Fruit fly (Drosophila melanogaster) whole organism, wandering third instar larva: ENCODE results near the gene Vps29.
A peak's percentile ranks its signal among the peaks of the same experiment; 100 is the strongest.

Experiments used
- Abd-B ChIP-seq: fragments of >200 bp; optimal IDR thresholded peaks from 2 replicates; lab custom pipeline; 2017; ENCODE audit warnings: missing biosample characterization, missing genetic modification characterization
- CG32264 ChIP-seq: fragments of 200-800 bp; sonication (Bioruptor generic); optimal IDR thresholded peaks from 2 replicates; lab custom pipeline; 2016; ENCODE audit warnings: missing biosample characterization, missing genetic modification characterization
- CrebA ChIP-seq: fragments of 200-800 bp; sonication (Bioruptor generic); optimal IDR thresholded peaks from 2 replicates; lab custom pipeline; 2016; ENCODE audit warnings: missing biosample characterization, mild to moderate bottlenecking, missing genetic modification characterization, borderline replicate concordance
- GATAd ChIP-seq: sonication (Bioruptor generic); optimal IDR thresholded peaks from 2 replicates; lab custom pipeline; 2016; ENCODE audit warnings: missing biosample characterization, missing genetic modification characterization
- HLH106 ChIP-seq: fragments of 200-800 bp; optimal IDR thresholded peaks from 3 replicates; lab custom pipeline; 2019; ENCODE audit warnings: missing biosample characterization, mild to moderate bottlenecking, missing genetic modification characterization, moderate library complexity
- Hnf4 ChIP-seq: fragments of 200-800 bp; sonication (Bioruptor generic); optimal IDR thresholded peaks from 2 replicates; lab custom pipeline; 2016; ENCODE audit warnings: missing biosample characterization, mild to moderate bottlenecking, missing genetic modification characterization
- Hr83 ChIP-seq: fragments of 200-300 bp; sonication (Bioruptor generic); optimal IDR thresholded peaks from 2 replicates; lab custom pipeline; 2016; ENCODE audit warnings: missing biosample characterization, mild to moderate bottlenecking, missing genetic modification characterization, moderate library complexity; ENCODE audit not compliant: poor library complexity, severe bottlenecking
- Jra ChIP-seq: sonication (Bioruptor generic); optimal IDR thresholded peaks from 2 replicates; lab custom pipeline; 2016; ENCODE audit warnings: missing biosample characterization, missing genetic modification characterization
- Mio ChIP-seq: sonication (Bioruptor generic); optimal IDR thresholded peaks from 2 replicates; lab custom pipeline; 2016; ENCODE audit warnings: missing biosample characterization, missing genetic modification characterization
- N ChIP-seq: fragments of >200 bp; optimal IDR thresholded peaks from 2 replicates; lab custom pipeline; 2018; ENCODE audit warnings: missing biosample characterization, missing external identifiers, missing genetic modification characterization
- OdsH ChIP-seq: fragments of 200-800 bp; sonication (Bioruptor generic); optimal IDR thresholded peaks from 2 replicates; lab custom pipeline; 2016; ENCODE audit warnings: missing biosample characterization, mild to moderate bottlenecking, missing genetic modification characterization
- Rel ChIP-seq, 2 experiments: fragments of 200-800 bp; sonication (Bioruptor generic) in 1 of 2; optimal IDR thresholded peaks; 2 replicates in 1 of 2; 3 replicates in 1 of 2; lab custom pipeline; 2016 to 2019; ENCODE audit warnings: mild to moderate bottlenecking in 2 of 2, missing biosample characterization in 2 of 2, missing genetic modification characterization in 2 of 2, moderate library complexity in 1 of 2
- Sp1 ChIP-seq: fragments of 200-800 bp; sonication (Bioruptor generic); optimal IDR thresholded peaks from 3 replicates; lab custom pipeline; 2019; ENCODE audit warnings: missing biosample characterization, mild to moderate bottlenecking, missing genetic modification characterization, moderate library complexity
- Vsx2 ChIP-seq: fragments of 200-300, 225-300 bp; sonication (Bioruptor generic); optimal IDR thresholded peaks from 2 replicates; lab custom pipeline; 2018; ENCODE audit warnings: missing biosample characterization, missing genetic modification characterization; ENCODE audit not compliant: partially characterized antibody
- br ChIP-seq: fragments of 200-800 bp; sonication (Bioruptor generic); optimal IDR thresholded peaks from 2 replicates; lab custom pipeline; 2016; ENCODE audit warnings: missing biosample characterization, missing genetic modification characterization
- brk ChIP-seq: fragments of 200-800 bp; sonication (Bioruptor generic); optimal IDR thresholded peaks from 2 replicates; lab custom pipeline; 2016; ENCODE audit warnings: missing biosample characterization, mild to moderate bottlenecking, missing genetic modification characterization
- dl ChIP-seq, 2 experiments: fragments of 175-275, 200-275 bp in 1 of 2; fragments of 200-275 bp in 1 of 2; sonication (Bioruptor generic); optimal IDR thresholded peaks; lab custom pipeline; 2018; ENCODE audit warnings: mild to moderate bottlenecking in 2 of 2, missing biosample characterization in 2 of 2, missing genetic modification characterization in 2 of 2, moderate library complexity in 2 of 2; ENCODE audit not compliant: partially characterized antibody in 2 of 2, insufficient read depth in 1 of 2
- dmrt93B ChIP-seq: fragments of 200-800 bp; sonication (Bioruptor generic); optimal IDR thresholded peaks from 2 replicates; lab custom pipeline; 2018; ENCODE audit warnings: missing biosample characterization, mild to moderate bottlenecking, missing genetic modification characterization
- dsf ChIP-seq: sonication (Bioruptor generic); optimal IDR thresholded peaks from 2 replicates; lab custom pipeline; 2016; ENCODE audit warnings: missing biosample characterization, missing genetic modification characterization, borderline replicate concordance
- ey ChIP-seq: fragments of 200-800 bp; sonication (Bioruptor generic); optimal IDR thresholded peaks from 2 replicates; lab custom pipeline; 2016; ENCODE audit warnings: missing biosample characterization, missing genetic modification characterization
- foxo ChIP-seq, 2 experiments: fragments of 200-800 bp; sonication (Bioruptor generic); optimal IDR thresholded peaks; 2 replicates in 1 of 2; 3 replicates in 1 of 2; lab custom pipeline; 2016 to 2017; ENCODE audit warnings: missing biosample characterization in 2 of 2, missing genetic modification characterization in 2 of 2
- fru ChIP-seq: fragments of 200-800 bp; sonication (Bioruptor generic); optimal IDR thresholded peaks from 3 replicates; lab custom pipeline; 2016; ENCODE audit warnings: missing biosample characterization, mild to moderate bottlenecking, missing genetic modification characterization
- h ChIP-seq: fragments of 200-800 bp; sonication (Bioruptor generic); optimal IDR thresholded peaks from 3 replicates; lab custom pipeline; 2016; ENCODE audit warnings: missing biosample characterization, mild to moderate bottlenecking, missing genetic modification characterization
- jim ChIP-seq: fragments of 175-275, 200-325 bp; sonication (Bioruptor generic); optimal IDR thresholded peaks from 2 replicates; lab custom pipeline; 2016; ENCODE audit warnings: missing biosample characterization, mild to moderate bottlenecking, missing genetic modification characterization
- lola ChIP-seq: fragments of >200 bp; optimal IDR thresholded peaks from 2 replicates; lab custom pipeline; 2017; ENCODE audit warnings: missing biosample characterization, missing genetic modification characterization
- pan ChIP-seq: fragments of >200 bp; optimal IDR thresholded peaks from 2 replicates; lab custom pipeline; 2017
- psq ChIP-seq: fragments of 200-800 bp; sonication (Bioruptor generic); optimal IDR thresholded peaks from 3 replicates; lab custom pipeline; 2017; ENCODE audit warnings: missing biosample characterization, mild to moderate bottlenecking, missing genetic modification characterization, moderate library complexity
- rgr ChIP-seq: fragments of 200-800 bp; sonication (Bioruptor generic); optimal IDR thresholded peaks from 3 replicates; lab custom pipeline; 2016; ENCODE audit warnings: missing biosample characterization, mild to moderate bottlenecking, missing genetic modification characterization
- sage ChIP-seq: fragments of 200-800 bp; sonication (Bioruptor generic); optimal IDR thresholded peaks from 2 replicates; lab custom pipeline; 2016; ENCODE audit warnings: missing biosample characterization, mild to moderate bottlenecking, missing genetic modification characterization
- usp ChIP-seq: fragments of >200 bp; optimal IDR thresholded peaks from 2 replicates; lab custom pipeline; 2017; ENCODE audit warnings: missing biosample characterization, missing genetic modification characterization
- woc ChIP-seq: sonication (Bioruptor generic); optimal IDR thresholded peaks from 2 replicates; lab custom pipeline; 2016; ENCODE audit warnings: missing biosample characterization, mild to moderate bottlenecking, missing genetic modification characterization

The Vps29 gene

DNA sequence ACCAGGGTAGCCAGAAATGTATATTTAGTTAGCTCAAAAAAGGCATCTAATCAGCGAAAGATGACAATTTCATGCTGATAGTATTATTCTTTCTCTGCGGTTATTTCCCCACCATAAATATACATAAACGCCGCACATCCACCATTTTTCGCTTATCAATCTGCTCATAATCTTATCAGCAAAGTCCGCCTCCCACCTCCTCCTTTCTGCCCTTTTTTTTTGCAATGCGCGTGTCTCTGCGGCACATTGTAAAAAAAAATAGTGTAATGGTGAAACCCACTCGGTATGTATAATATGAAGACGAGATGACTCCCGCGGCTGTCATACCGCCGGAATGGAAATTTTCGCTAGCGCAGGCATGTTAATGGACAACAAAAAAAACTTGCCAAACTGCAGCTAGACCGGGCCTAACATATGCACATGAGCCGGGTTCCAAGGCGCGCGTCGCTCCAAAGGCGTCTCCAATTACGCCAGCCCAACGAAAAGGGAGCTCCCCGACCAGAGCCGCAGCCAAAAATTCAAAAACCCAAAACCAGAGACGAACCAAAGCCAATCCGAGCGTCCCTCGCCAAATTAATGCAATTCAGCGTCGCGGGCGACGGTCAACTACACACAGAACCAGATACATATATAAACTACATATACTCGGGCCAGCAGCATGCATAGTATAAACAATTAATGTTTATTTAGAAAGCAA lies 30.2 kb upstream of the Vps29 start:
- TF ChIP-seq Rel (GFP tag; optimal IDR thresholded peaks at IDR 0.05; lab: Kevin White, UChicago) (no peak), Rel (tag; optimal IDR thresholded peaks at IDR 0.05; lab: Kevin White, UChicago) (peak; percentile 73), HLH106 (tag; lab: Kevin White, UChicago) (no peak), h (GFP tag; lab: Kevin White, UChicago) (peak; percentile 81)

DNA sequence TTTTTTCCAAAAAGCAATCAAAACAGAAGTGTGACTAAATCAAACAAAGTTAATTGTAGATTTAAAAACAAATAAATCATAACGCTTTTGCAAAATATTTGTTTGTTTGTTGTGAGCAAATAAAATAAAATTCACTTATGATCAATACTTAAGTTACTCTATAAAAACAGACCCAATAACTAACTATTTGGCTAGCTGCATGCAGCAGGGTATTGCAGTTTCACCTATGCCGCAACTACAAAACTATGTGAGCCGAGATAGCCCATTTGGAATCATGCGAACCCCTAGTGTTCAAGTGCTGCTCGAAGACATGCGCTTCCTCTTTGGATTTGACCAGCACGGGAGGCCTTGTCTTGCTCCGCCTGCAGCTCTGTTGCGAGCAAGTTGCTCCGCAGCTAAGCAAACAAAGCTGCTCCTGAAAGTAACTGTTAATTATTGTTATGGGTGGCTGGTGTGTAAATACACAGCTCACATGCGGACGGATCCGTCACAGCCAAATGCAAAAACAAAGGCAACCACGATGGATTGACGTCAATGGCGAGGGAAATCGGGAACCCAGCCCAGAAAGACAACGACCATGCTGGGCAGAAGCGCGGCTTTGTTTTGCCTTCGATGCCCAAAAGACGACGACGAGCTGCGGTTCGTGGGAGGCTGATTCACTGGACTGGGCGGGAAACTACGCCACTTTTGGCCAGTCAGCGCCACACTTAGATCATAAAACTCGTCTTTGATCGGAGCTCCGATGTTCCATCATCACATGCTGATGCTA lies 28.4 kb upstream of the Vps29 start:
- TF ChIP-seq GATAd (GFP tag; lab: Kevin White, UChicago): no peak
- no peak for TF ChIP-seq Sp1 (GFP tag; lab: Kevin White, UChicago)
- no peak for TF ChIP-seq lola (GFP tag; lab: Kevin White, UChicago)
- no peak for TF ChIP-seq jim (GFP tag; lab: Kevin White, UChicago)
- peak; percentile 37 for TF ChIP-seq Jra (GFP tag; lab: Kevin White, UChicago)
- TF ChIP-seq foxo (GFP tag; optimal IDR thresholded peaks at IDR 0.05; lab: Kevin White, UChicago): peak in 1 of 2 experiments; percentile 23
- no peak for TF ChIP-seq sage (GFP tag; lab: Kevin White, UChicago)
- TF ChIP-seq fru (GFP tag; lab: Kevin White, UChicago): peak; percentile 37
- TF ChIP-seq br (GFP tag; lab: Kevin White, UChicago): peak; percentile 30
- TF ChIP-seq dsf (GFP tag; lab: Kevin White, UChicago): no peak
- no peak for TF ChIP-seq pan (lab: Kevin White, UChicago)
- TF ChIP-seq Abd-B (GFP tag; lab: Kevin White, UChicago): no peak
- TF ChIP-seq rgr: peak; percentile 39
- TF ChIP-seq Rel (GFP tag; optimal IDR thresholded peaks at IDR 0.05; lab: Kevin White, UChicago): no peak
- no peak for TF ChIP-seq Rel (tag; optimal IDR thresholded peaks at IDR 0.05; lab: Kevin White, UChicago)
- peak; percentile 44 for TF ChIP-seq OdsH (GFP tag; lab: Kevin White, UChicago)
- peak; percentile 58 for TF ChIP-seq h (GFP tag; lab: Kevin White, UChicago)
- no peak for TF ChIP-seq Hnf4
- TF ChIP-seq woc: no peak
- no peak for TF ChIP-seq dl (GFP tag; optimal IDR thresholded peaks at IDR 0.05; lab: Kevin White, UChicago; ENCODE audit: insufficient read depth in 1 of 2, partially characterized antibody in 2 of 2)
- TF ChIP-seq Hr83 (GFP tag; lab: Kevin White, UChicago): peak; percentile 91

dm6 chr2L:1122711-1122960 lies 27.9 kb upstream of the Vps29 start:
- TF ChIP-seq foxo (GFP tag; optimal IDR thresholded peaks at IDR 0.05; lab: Kevin White, UChicago): no peak
- no peak for TF ChIP-seq Rel (GFP tag; optimal IDR thresholded peaks at IDR 0.05; lab: Kevin White, UChicago)
- peak; percentile 75 for TF ChIP-seq Rel (tag; optimal IDR thresholded peaks at IDR 0.05; lab: Kevin White, UChicago)

- TF ChIP-seq fru (GFP tag; lab: Kevin White, UChicago) (no peak), Mio (GFP tag; lab: Kevin White, UChicago) (no peak), pan (lab: Kevin White, UChicago) (no peak), N (GFP tag; lab: Kevin White, UChicago) (no peak), Vsx2 (GFP tag; lab: Kevin White, UChicago) (no peak), jim (GFP tag; lab: Kevin White, UChicago) (no peak), woc (no peak), Hr83 (GFP tag; lab: Kevin White, UChicago) (no peak), ey (no peak), Sp1 (GFP tag; lab: Kevin White, UChicago) (no peak)
Observed at dm6 chr2L:1123078-1123818, 27.3 kb upstream of the Vps29 start.

dm6 chr2L:1124265-1124664 lies 26.3 kb upstream of the Vps29 start:
- TF ChIP-seq woc (no peak), brk (no peak), fru (GFP tag; lab: Kevin White, UChicago) (no peak), psq (GFP tag; lab: Kevin White, UChicago) (no peak), sage (GFP tag; lab: Kevin White, UChicago) (no peak), br (GFP tag; lab: Kevin White, UChicago) (no peak), jim (GFP tag; lab: Kevin White, UChicago) (no peak), OdsH (GFP tag; lab: Kevin White, UChicago) (no peak), usp (GFP tag; lab: Kevin White, UChicago) (no peak), Hnf4 (no peak), dl (GFP tag; optimal IDR thresholded peaks at IDR 0.05; lab: Kevin White, UChicago; ENCODE audit: insufficient read depth in 1 of 2, partially characterized antibody in 2 of 2) (no peak), CG32264 (GFP tag; lab: Kevin White, UChicago) (no peak), CrebA (GFP tag; lab: Kevin White, UChicago) (no peak), dmrt93B (no peak), Mio (GFP tag; lab: Kevin White, UChicago) (no peak), N (GFP tag; lab: Kevin White, UChicago) (no peak), dsf (GFP tag; lab: Kevin White, UChicago) (no peak)
- TF ChIP-seq, all 38 proteins: peak for 0
